Worm (Caenorhabditis elegans): ENCODE data around the gene slrp-1.

DNA sequence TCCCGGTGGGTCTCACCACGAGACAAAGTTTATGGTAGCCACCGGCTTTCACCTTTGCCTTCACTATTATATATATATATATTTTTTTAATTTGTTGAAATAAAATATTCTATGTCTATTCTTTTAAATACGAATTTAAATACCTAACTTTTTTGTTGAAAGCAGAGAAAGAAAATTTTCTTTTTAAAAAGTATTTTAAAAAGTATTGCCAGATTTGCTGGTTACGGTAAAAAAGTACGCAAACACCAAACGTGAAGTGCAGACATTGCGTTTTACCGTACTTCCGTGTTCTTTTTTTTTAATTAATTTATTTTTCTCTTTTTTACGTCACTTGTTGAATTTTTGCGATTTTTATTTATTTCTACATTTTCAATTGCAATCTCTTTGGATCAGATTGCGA lies 5.7 kb upstream of the slrp-1 start, which contains the start of gene C56A3.8:
- no peak for TF ChIP-seq mdl-1 (tag; optimal IDR thresholded peaks at IDR 0.05)
- TF ChIP-seq nhr-77 (tag; optimal IDR thresholded peaks at IDR 0.05) = no peak
- TF ChIP-seq nhr-12 (tag; optimal IDR thresholded peaks at IDR 0.05) = no peak
- TF ChIP-seq nhr-43 (tag; optimal IDR thresholded peaks at IDR 0.05; ENCODE audit: poor library complexity, severe bottlenecking) = no peak
- TF ChIP-seq lin-39 (tag; optimal IDR thresholded peaks at IDR 0.05) = no peak
- no peak for TF ChIP-seq unc-62 (GFP tag; optimal IDR thresholded peaks at IDR 0.05)
- TF ChIP-seq snpc-4 (tag; optimal IDR thresholded peaks at IDR 0.05) = no peak
- no peak for TF ChIP-seq skn-1 (tag; optimal IDR thresholded peaks at IDR 0.05)
- TF ChIP-seq nhr-25 (tag; optimal IDR thresholded peaks at IDR 0.05) = no peak
- no peak for TF ChIP-seq nhr-237 (tag; optimal IDR thresholded peaks at IDR 0.05)
- no peak for TF ChIP-seq nhr-11 (tag; optimal IDR thresholded peaks at IDR 0.05)
- TF ChIP-seq nhr-28 (tag; optimal IDR thresholded peaks at IDR 0.05) = no peak
- TF ChIP-seq nhr-23 (tag; optimal IDR thresholded peaks at IDR 0.05) = no peak

Data from whole organism, L3 larva.